Fruit fly (Drosophila melanogaster) ovary, adult (tissue): ENCODE results near the gene CG42581.
"Not testable (repeated sequence)": the region's sequence is repeated elsewhere in the genome, so short reads cannot be mapped to it uniquely, and the experiment has no call there.

Experiments used
- CG17801 ChIP-seq: fragments of 200-800 bp; optimal IDR thresholded peaks from 2 replicates; lab custom pipeline; 2019; ENCODE audit warnings: missing biosample characterization, mild to moderate bottlenecking, missing genetic modification characterization, moderate library complexity; ENCODE audit not compliant: partially characterized antibody

CG42581 gene

dm6 chrX:20096374-20096773, at the start of gene CG42581:
Gene CG42581 (minus strand): TSS chrX:20096474.
- TF ChIP-seq CG17801 (GFP tag; lab: Kevin White, UChicago) = not testable (repeated sequence)

DNA sequence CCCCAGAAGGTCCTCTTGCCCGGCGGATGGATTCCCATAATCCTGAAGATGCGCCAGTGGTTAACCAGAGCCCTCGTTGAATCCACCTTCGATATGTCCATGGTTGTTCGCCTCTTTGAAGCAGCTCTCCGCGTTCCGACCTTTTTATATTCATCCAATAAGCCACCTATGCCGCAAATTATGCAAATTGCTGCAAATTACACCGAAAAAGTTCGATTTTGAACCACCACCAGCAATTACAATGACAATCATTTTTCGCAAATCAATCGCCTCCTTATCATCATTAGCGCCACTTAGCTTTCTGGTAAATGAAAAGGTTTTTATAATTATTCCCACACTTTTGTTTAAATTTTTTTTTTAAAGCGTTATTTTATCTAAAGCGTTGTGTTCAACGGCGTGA, 46.8 kb upstream of the CG42581 start, which contains the start of gene Or19a:
Gene Or19a, minus strand, starts transcription at position 101 of the 400 bp plus-strand sequence.
- not testable (repeated sequence) for TF ChIP-seq CG17801 (GFP tag; lab: Kevin White, UChicago)

- no peak for TF ChIP-seq CG17801 (GFP tag; lab: Kevin White, UChicago)
These were observed 44.4 kb upstream of the CG42581 start, which contains the start of gene CG34332 for dm6 chrX:20140710-20141109. Gene CG34332 (plus strand): TSS chrX:20141010.

- TF ChIP-seq CG17801 (GFP tag; lab: Kevin White, UChicago) = no peak
These were observed 43.2 kb upstream of the CG42581 start, which contains the start of gene CG42583 for dm6 chrX:20139493-20139892. Gene CG42583 (plus strand): TSS chrX:20139793.

dm6 chrX:20133432-20133831, 37.2 kb upstream of the CG42581 start, which contains the start of gene CG15322:
Gene CG15322 (plus strand): TSS chrX:20133579.
- TF ChIP-seq CG17801 (GFP tag; lab: Kevin White, UChicago) = no peak

dm6 chrX:20130486-20130885, 34.2 kb upstream of the CG42581 start:
- no peak for TF ChIP-seq CG17801 (GFP tag; lab: Kevin White, UChicago)

DNA sequence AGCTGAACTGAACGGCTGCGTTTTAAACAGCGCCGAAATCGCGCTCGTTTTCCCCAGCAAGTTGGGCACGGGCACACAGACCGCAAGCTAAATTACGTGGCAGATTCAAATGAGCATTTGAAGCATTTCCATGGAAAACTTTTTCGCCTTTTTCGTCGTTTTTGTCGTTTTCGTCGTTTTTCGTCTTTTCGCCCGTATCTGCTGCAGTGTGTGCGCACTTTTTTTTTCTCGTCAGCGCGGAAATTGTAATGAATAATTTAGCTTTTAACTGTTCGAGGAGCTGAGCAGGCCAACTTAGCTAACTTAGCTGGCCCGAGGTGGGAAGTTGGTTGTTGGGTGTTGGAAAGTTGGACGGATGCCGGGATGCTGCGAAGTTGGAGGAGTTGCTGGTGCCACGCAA, 33.3 kb upstream of the CG42581 start:
- TF ChIP-seq CG17801 (GFP tag; lab: Kevin White, UChicago) = no peak

- no peak for TF ChIP-seq CG17801 (GFP tag; lab: Kevin White, UChicago)
These were observed 25.9 kb upstream of the CG42581 start, which contains the start of gene CG34331 for dm6 chrX:20122153-20122552. Gene CG34331 (plus strand): TSS chrX:20122453.

- TF ChIP-seq CG17801 (GFP tag; lab: Kevin White, UChicago) = no peak
These were observed 14.2 kb upstream of the CG42581 start, which contains the start of gene karr for dm6 chrX:20110475-20110874. Gene karr (minus strand): TSS chrX:20110575.

dm6 chrX:20104987-20105386, 8.7 kb upstream of the CG42581 start:
- no peak for TF ChIP-seq CG17801 (GFP tag; lab: Kevin White, UChicago)

DNA sequence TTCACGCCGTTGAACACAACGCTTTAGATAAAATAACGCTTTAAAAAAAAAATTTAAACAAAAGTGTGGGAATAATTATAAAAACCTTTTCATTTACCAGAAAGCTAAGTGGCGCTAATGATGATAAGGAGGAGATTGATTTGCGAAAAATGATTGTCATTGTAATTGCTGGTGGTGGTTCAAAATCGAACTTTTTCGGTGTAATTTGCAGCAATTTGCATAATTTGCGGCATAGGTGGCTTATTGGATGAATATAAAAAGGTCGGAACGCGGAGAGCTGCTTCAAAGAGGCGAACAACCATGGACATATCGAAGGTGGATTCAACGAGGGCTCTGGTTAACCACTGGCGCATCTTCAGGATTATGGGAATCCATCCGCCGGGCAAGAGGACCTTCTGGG, 2.2 kb downstream of the CG42581 start, which contains the start of gene Or19b:
Gene Or19b, plus strand, starts transcription at position 301 of the 400 bp plus-strand sequence.
- not testable (repeated sequence) for TF ChIP-seq CG17801 (GFP tag; lab: Kevin White, UChicago)

DNA sequence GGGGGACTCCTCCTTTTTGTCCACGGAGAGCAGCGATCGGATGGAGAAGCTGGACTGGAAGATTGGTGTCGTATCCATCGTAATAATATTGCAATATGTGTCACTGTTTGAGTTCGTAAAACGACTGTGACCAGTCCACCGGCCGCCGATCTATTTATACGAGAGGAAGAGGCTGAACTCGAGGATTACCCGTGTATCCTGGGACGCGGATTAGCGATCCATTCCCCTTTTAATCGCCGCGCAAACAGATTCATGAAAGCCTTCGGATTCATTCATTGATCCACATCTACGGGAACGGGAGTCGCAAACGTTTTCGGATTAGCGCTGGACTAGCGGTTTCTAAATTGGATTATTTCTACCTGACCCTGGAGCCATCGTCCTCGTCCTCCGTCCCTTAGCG, 4.0 kb downstream of the CG42581 start, which contains the start of gene fd19B:
Gene fd19B, minus strand, starts transcription at position 101 of the 400 bp plus-strand sequence.
- no peak for TF ChIP-seq CG17801 (GFP tag; lab: Kevin White, UChicago)

DNA sequence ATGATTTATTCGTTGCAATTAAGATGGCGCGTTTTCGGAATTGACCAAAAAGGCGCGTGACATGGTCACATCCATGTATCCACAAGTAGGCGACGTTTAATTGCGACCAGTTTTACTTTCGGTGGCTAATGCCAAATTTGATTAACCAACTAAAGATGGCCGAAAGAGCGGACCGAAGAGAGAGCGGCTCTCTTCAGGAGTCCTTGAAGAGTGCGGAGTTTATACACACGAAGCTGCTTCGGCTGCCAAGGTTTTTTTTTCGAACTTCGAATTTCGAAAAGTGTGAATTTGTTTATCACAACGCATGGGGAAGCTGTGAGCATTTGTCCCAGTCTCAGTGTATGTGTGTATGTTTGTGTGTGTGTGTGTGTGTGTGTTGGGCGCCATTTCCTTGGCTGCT, 12.5 kb downstream of the CG42581 start:
- TF ChIP-seq CG17801 (GFP tag; lab: Kevin White, UChicago) = no peak

- no peak for TF ChIP-seq CG17801 (GFP tag; lab: Kevin White, UChicago)
These were observed 29.3 kb downstream of the CG42581 start for dm6 chrX:20067017-20067416.

DNA sequence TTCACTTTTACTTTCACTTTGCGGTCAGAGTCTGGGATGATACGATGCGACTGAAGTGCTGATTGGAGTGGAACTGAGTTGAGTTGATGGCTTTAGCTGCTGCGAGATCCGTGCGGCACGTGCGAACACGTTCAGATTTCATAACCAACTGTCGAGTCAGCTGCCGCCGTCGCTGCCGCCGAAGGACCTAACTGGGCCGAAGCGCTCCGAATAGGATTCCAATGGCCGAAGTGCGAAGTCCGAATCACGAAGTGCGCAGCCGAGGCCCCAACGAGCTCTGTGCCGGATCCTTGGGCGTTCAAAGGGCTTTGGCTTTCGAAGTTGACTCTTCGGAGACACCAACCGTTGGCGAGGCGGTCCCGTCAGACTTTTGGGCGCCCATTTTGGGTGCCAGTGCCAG, 33.7 kb downstream of the CG42581 start, which contains the start of gene Dop2R:
Gene Dop2R, minus strand, starts transcription at position 131 of the 400 bp plus-strand sequence.
- TF ChIP-seq CG17801 (GFP tag; lab: Kevin White, UChicago) = no peak

DNA sequence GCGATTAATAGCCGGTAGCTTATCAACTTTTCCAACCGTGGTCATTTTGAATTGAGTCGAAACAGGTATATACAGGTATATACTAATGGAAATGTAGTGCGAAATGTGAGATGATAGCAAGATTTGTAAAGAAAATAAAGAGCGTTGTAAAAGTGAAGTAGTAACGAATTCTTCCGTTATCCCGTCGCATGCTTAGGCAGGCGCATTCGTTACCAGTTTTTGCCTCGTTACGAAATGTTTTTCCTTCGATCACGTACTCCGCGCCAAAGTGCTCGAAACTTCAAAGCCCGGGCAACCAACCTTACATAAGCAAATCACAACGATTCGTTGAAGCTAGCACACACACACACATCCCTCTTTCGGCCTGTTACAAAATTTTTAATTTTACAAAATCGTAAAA, 45.3 kb downstream of the CG42581 start, which contains the start of gene CG9570:
Gene CG9570, plus strand, starts transcription at position 301 of the 400 bp plus-strand sequence.
- no peak for TF ChIP-seq CG17801 (GFP tag; lab: Kevin White, UChicago)
